Worm (Caenorhabditis elegans): ENCODE results near the gene cwf-19L2.

- TF ChIP-seq hnd-1 (tag; optimal IDR thresholded peaks at IDR 0.05) (no peak), ceh-36 (tag; optimal IDR thresholded peaks at IDR 0.05) (no peak), B0310.2 (tag; optimal IDR thresholded peaks at IDR 0.05) (no peak), pes-1 (GFP tag; IDR thresholded peaks at IDR 0.05) (no peak), sea-1 (GFP tag; conservative IDR thresholded peaks at IDR 0.05) (no peak), ama-1 (optimal IDR thresholded peaks at IDR 0.05) (no peak), hmbx-1 (tag; optimal IDR thresholded peaks at IDR 0.05) (no peak), F13C5.2 (tag; optimal IDR thresholded peaks at IDR 0.05) (no peak), aly-1 (tag; optimal IDR thresholded peaks at IDR 0.05) (no peak), scrt-1 (GFP tag; IDR thresholded peaks at IDR 0.05) (no peak), tra-4 (tag; optimal IDR thresholded peaks at IDR 0.05) (no peak), ets-7 (tag; optimal IDR thresholded peaks at IDR 0.05) (no peak)
Measured at ce11 chrIII:7301668-7302067, 8.2 kb downstream of the cwf-19L2 start.

All from whole organism, early embryonic.